Worm (Caenorhabditis elegans): ENCODE results near the gene W01D2.1.

DNA sequence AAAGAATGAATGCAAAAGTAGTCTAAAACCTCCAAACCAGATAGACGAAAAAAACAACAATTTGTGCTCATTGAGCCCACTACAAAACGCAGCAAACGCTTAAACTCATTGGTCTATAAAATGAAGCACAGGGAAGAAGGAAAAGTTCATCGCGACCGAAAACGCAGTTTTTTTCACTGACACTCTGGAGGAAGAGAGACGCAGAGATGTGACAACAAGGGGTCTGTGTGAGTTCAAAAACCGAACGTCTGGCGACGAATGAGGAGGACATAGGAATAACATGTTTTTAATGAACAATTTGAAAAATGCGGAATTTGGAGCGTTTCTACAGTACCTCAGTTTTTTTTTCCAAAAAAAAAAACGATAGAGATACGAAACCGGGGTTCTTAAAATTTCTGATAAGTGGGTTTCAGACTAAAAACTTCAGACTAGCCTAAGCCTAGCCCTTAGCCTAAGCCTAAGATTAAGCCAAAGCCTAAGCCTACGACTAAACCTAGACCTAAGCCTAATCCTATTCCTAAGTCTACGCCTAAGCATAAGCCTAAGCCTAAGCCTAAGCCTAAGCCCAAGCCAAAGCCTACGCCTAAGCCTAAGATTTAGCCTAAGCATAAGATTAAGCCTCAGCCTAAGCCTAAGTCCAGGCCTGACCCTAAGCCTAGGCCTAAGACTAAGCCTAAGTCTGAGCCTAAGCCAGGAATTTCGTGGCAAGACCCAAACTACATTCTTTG lies 4.1 kb downstream of the W01D2.1 start:
- no peak for TF ChIP-seq him-1 (tag; optimal IDR thresholded peaks at IDR 0.05)
- no peak for TF ChIP-seq dao-5 (tag; optimal IDR thresholded peaks at IDR 0.05)
- no peak for TF ChIP-seq W03F9.2 (tag; optimal IDR thresholded peaks at IDR 0.05)
